Fruit fly (Drosophila melanogaster) whole organism, embryonic: ENCODE results near the gene kay.

Experiments used
- ATbp ChIP-seq: fragments of 200-800 bp; sonication (Bioruptor generic); optimal IDR thresholded peaks from 2 replicates; lab custom pipeline; 2017; ENCODE audit warnings: missing biosample characterization, mild to moderate bottlenecking, missing genetic modification characterization, missing genetic modification reagents
- Adf1 ChIP-seq: fragments of 200-800 bp; sonication (Bioruptor generic); IDR thresholded peaks from 2 replicates; pipeline ENCODE4 v1.3.6; 2022; ENCODE audit warnings: missing biosample characterization, missing genetic modification characterization
- CG10979 ChIP-seq: fragments of 200-800 bp; sonication (Bioruptor generic); optimal IDR thresholded peaks from 2 replicates; lab custom pipeline; 2018; ENCODE audit warnings: missing biosample characterization, mild to moderate bottlenecking, missing genetic modification characterization, moderate library complexity
- CG14667 ChIP-seq: fragments of 200-800 bp; sonication (Bioruptor generic); IDR thresholded peaks from 2 replicates; pipeline ENCODE4 v1.3.6; 2022; ENCODE audit warnings: missing biosample characterization, missing genetic modification characterization
- CG14710 ChIP-seq: fragments of 200-800 bp; sonication (Bioruptor generic); optimal IDR thresholded peaks from 3 replicates; lab custom pipeline; 2019; ENCODE audit warnings: missing biosample characterization, mild to moderate bottlenecking, missing genetic modification characterization, moderate library complexity
- CG1647 ChIP-seq: fragments of 200-800 bp; sonication (Bioruptor generic); optimal IDR thresholded peaks from 3 replicates; lab custom pipeline; 2016; ENCODE audit warnings: missing biosample characterization, missing genetic modification characterization
- CG17912 ChIP-seq: fragments of 200-800 bp; sonication (Bioruptor generic); optimal IDR thresholded peaks from 2 replicates; lab custom pipeline; 2018; ENCODE audit warnings: missing biosample characterization, mild to moderate bottlenecking, missing genetic modification characterization
- CG30403 ChIP-seq: fragments of 200-800 bp; sonication (Bioruptor generic); optimal IDR thresholded peaks from 3 replicates; lab custom pipeline; 2016; ENCODE audit warnings: missing biosample characterization, missing genetic modification characterization
- CG30431 ChIP-seq: fragments of 200-800 bp; sonication (Bioruptor generic); optimal IDR thresholded peaks from 2 replicates; lab custom pipeline; 2017; ENCODE audit warnings: missing biosample characterization, missing genetic modification characterization
- CG32767 ChIP-seq: fragments of 200-800 bp; sonication (Bioruptor generic); IDR thresholded peaks from 2 replicates; pipeline ENCODE4 v1.3.6; 2022; ENCODE audit warnings: missing biosample characterization, missing genetic modification characterization
- CG34376 ChIP-seq: fragments of 200-800 bp; sonication (Bioruptor generic); optimal IDR thresholded peaks from 2 replicates; lab custom pipeline; 2018; ENCODE audit warnings: missing biosample characterization, mild to moderate bottlenecking, missing genetic modification characterization
- CG42726 ChIP-seq: fragments of 200-800 bp; sonication (Bioruptor generic); IDR thresholded peaks from 2 replicates; pipeline ENCODE4 v1.3.6; 2022; ENCODE audit warnings: missing biosample characterization, missing genetic modification characterization; ENCODE audit not compliant: partially characterized antibody
- CG6272 ChIP-seq: fragments of 200-800 bp; sonication (Bioruptor generic); IDR thresholded peaks from 2 replicates; pipeline ENCODE4 v1.3.6; 2022; ENCODE audit warnings: missing biosample characterization, missing genetic modification characterization
- CG7839 ChIP-seq: fragments of 200-800 bp; sonication (Bioruptor generic); optimal IDR thresholded peaks from 3 replicates; lab custom pipeline; 2018; ENCODE audit warnings: missing biosample characterization, mild to moderate bottlenecking, missing genetic modification characterization, moderate library complexity
- CG7928 ChIP-seq: fragments of 200-800 bp; sonication (Bioruptor generic); optimal IDR thresholded peaks from 2 replicates; lab custom pipeline; 2017; ENCODE audit warnings: missing biosample characterization, mild to moderate bottlenecking, missing genetic modification characterization
- CG7987 ChIP-seq: fragments of 200-800 bp; sonication (Bioruptor generic); optimal IDR thresholded peaks from 2 replicates; lab custom pipeline; 2018; ENCODE audit warnings: missing biosample characterization, mild to moderate bottlenecking, missing genetic modification characterization, moderate library complexity
- CG8924 ChIP-seq: fragments of 200-800 bp; optimal IDR thresholded peaks from 3 replicates; lab custom pipeline; 2019; ENCODE audit warnings: missing biosample characterization, mild to moderate bottlenecking, missing genetic modification characterization, moderate library complexity
- D19B ChIP-seq: fragments of 200-800 bp; sonication (Bioruptor generic); optimal IDR thresholded peaks from 2 replicates; lab custom pipeline; 2017; ENCODE audit warnings: missing biosample characterization, mild to moderate bottlenecking, missing genetic modification characterization
- Dbx ChIP-seq: fragments of 200-800 bp; sonication (Bioruptor generic); IDR thresholded peaks from 3 replicates; pipeline ENCODE4 v1.3.6; 2022; ENCODE audit warnings: missing biosample characterization, missing genetic modification characterization
- Deaf1 ChIP-seq: fragments of 200-800 bp; optimal IDR thresholded peaks from 3 replicates; lab custom pipeline; 2019; ENCODE audit warnings: missing biosample characterization, mild to moderate bottlenecking, missing genetic modification characterization, moderate library complexity
- Dp ChIP-seq: fragments of 200-800 bp; sonication (Bioruptor generic); optimal IDR thresholded peaks from 2 replicates; lab custom pipeline; 2018; ENCODE audit warnings: missing biosample characterization, mild to moderate bottlenecking, missing genetic modification characterization, moderate library complexity
- Hr51 ChIP-seq, 2 experiments: fragments of 200-800 bp; sonication (Bioruptor generic); optimal IDR thresholded peaks; 2 replicates in 1 of 2; 3 replicates in 1 of 2; lab custom pipeline; 2016 to 2018; ENCODE audit warnings: missing biosample characterization in 2 of 2, missing genetic modification characterization in 2 of 2, mild to moderate bottlenecking in 1 of 2, moderate library complexity in 1 of 2
- Lpt ChIP-seq: fragments of >200 bp; optimal IDR thresholded peaks from 2 replicates; lab custom pipeline; 2018; ENCODE audit warnings: missing biosample characterization, missing genetic modification characterization
- Mrtf ChIP-seq: fragments of 200-800 bp; sonication (Bioruptor generic); IDR thresholded peaks from 3 replicates; pipeline ENCODE4 v1.3.6; 2022; ENCODE audit warnings: missing biosample characterization, missing genetic modification characterization
- Oaz ChIP-seq: fragments of 200-800 bp; sonication (Bioruptor generic); IDR thresholded peaks from 2 replicates; pipeline ENCODE4 v1.3.6; 2022; ENCODE audit warnings: missing biosample characterization, missing genetic modification characterization
- PHDP ChIP-seq: fragments of 200-800 bp; sonication (Bioruptor generic); optimal IDR thresholded peaks from 3 replicates; lab custom pipeline; 2018; ENCODE audit warnings: missing biosample characterization, mild to moderate bottlenecking, missing genetic modification characterization, moderate library complexity
- Scr ChIP-seq: fragments of 200-800 bp; sonication (Bioruptor generic); IDR thresholded peaks from 2 replicates; pipeline ENCODE4 v1.3.6; 2022; ENCODE audit warnings: missing biosample characterization, missing genetic modification characterization; ENCODE audit not compliant: partially characterized antibody
- Sry-β ChIP-seq: fragments of 200-800 bp; sonication (Bioruptor generic); optimal IDR thresholded peaks from 2 replicates; lab custom pipeline; 2018; ENCODE audit warnings: missing biosample characterization, mild to moderate bottlenecking, missing genetic modification characterization, moderate library complexity
- Trl ChIP-seq, 3 experiments: fragments of >200 bp in 2 of 3; fragments of 200-800 bp in 1 of 3; sonication (Bioruptor generic) in 1 of 3; optimal IDR thresholded peaks; 2 replicates in 1 of 3; 3 replicates in 2 of 3; lab custom pipeline; 2016 to 2017; ENCODE audit warnings: missing biosample characterization in 1 of 3, missing genetic modification characterization in 1 of 3
- Usf ChIP-seq: fragments of 200-800 bp; sonication (Bioruptor generic); optimal IDR thresholded peaks from 2 replicates; lab custom pipeline; 2017; ENCODE audit warnings: missing genotype, missing biosample characterization, missing genetic modification characterization
- Xrp1 ChIP-seq: fragments of 200-800 bp; sonication (Bioruptor generic); IDR thresholded peaks from 2 replicates; pipeline ENCODE4 v1.3.6; 2022; ENCODE audit warnings: missing biosample characterization, missing genetic modification characterization
- amos ChIP-seq: fragments of 200-800 bp; sonication (Bioruptor generic); IDR thresholded peaks from 2 replicates; pipeline ENCODE4 v1.3.6; 2022; ENCODE audit warnings: missing biosample characterization, missing genetic modification characterization; ENCODE audit not compliant: partially characterized antibody
- br ChIP-seq: fragments of >200 bp; optimal IDR thresholded peaks from 2 replicates; lab custom pipeline; 2017
- corto ChIP-seq: fragments of 200-800 bp; sonication (Bioruptor generic); optimal IDR thresholded peaks from 2 replicates; lab custom pipeline; 2016; ENCODE audit warnings: missing biosample characterization, mild to moderate bottlenecking, missing genetic modification characterization, moderate library complexity
- gce ChIP-seq: fragments of 200-800 bp; sonication (Bioruptor generic); IDR thresholded peaks from 3 replicates; pipeline ENCODE4 v1.3.6; 2022; ENCODE audit warnings: missing biosample characterization, missing genetic modification characterization
- gfzf ChIP-seq: fragments of 200-800 bp; sonication (Bioruptor generic); optimal IDR thresholded peaks from 2 replicates; lab custom pipeline; 2016; ENCODE audit warnings: missing biosample characterization, mild to moderate bottlenecking, missing genetic modification characterization, moderate library complexity
- gsb-n ChIP-seq: fragments of 200-800 bp; sonication (Bioruptor generic); optimal IDR thresholded peaks from 3 replicates; lab custom pipeline; 2018; ENCODE audit warnings: missing biosample characterization, mild to moderate bottlenecking, missing genetic modification characterization
- h ChIP-seq: fragments of >200 bp; optimal IDR thresholded peaks from 2 replicates; lab custom pipeline; 2017
- ken ChIP-seq: fragments of 200-800 bp; sonication (Bioruptor generic); IDR thresholded peaks from 3 replicates; pipeline ENCODE4 v1.3.6; 2022; ENCODE audit warnings: missing biosample characterization, missing genetic modification characterization
- org-1 ChIP-seq: fragments of 200-800 bp; sonication (Bioruptor generic); optimal IDR thresholded peaks from 2 replicates; lab custom pipeline; 2017; ENCODE audit warnings: missing biosample characterization, missing genetic modification characterization
- pfk ChIP-seq: fragments of 200-800 bp; sonication (Bioruptor generic); optimal IDR thresholded peaks from 2 replicates; lab custom pipeline; 2018; ENCODE audit warnings: missing biosample characterization, mild to moderate bottlenecking, missing genetic modification characterization, moderate library complexity
- pnt ChIP-seq: fragments of 200-800 bp; sonication (Bioruptor generic); optimal IDR thresholded peaks from 3 replicates; lab custom pipeline; 2016; ENCODE audit warnings: missing biosample characterization, missing genetic modification characterization
- row ChIP-seq: fragments of 200-800 bp; sonication (Bioruptor generic); IDR thresholded peaks from 3 replicates; pipeline ENCODE4 v1.3.6; 2022; ENCODE audit warnings: missing biosample characterization, missing genetic modification characterization
- run ChIP-seq: fragments of 200-800 bp; sonication (Bioruptor generic); optimal IDR thresholded peaks from 3 replicates; lab custom pipeline; 2018; ENCODE audit warnings: missing biosample characterization, mild to moderate bottlenecking, missing genetic modification characterization
- sens ChIP-seq: fragments of 200-800 bp; sonication (Bioruptor generic); peaks from one replicate; lab custom pipeline; 2016; ENCODE audit warnings: missing biosample characterization, missing genetic modification characterization
- shn ChIP-seq: fragments of 200-800 bp; sonication (Bioruptor generic); optimal IDR thresholded peaks from 3 replicates; lab custom pipeline; 2016; ENCODE audit warnings: missing biosample characterization, missing genetic modification characterization
- sug ChIP-seq: fragments of 200-800 bp; optimal IDR thresholded peaks from 2 replicates; lab custom pipeline; 2019; ENCODE audit warnings: missing biosample characterization, mild to moderate bottlenecking, missing genetic modification characterization, moderate library complexity
- tin ChIP-seq: fragments of 200-800 bp; sonication (Bioruptor generic); optimal IDR thresholded peaks from 3 replicates; lab custom pipeline; 2016; ENCODE audit warnings: missing biosample characterization, missing genetic modification characterization
- trem ChIP-seq: fragments of 200-800 bp; optimal IDR thresholded peaks from 3 replicates; lab custom pipeline; 2019; ENCODE audit warnings: missing biosample characterization, mild to moderate bottlenecking, missing genetic modification characterization, moderate library complexity
- unpg ChIP-seq: fragments of 200-800 bp; sonication (Bioruptor generic); optimal IDR thresholded peaks from 3 replicates; lab custom pipeline; 2018; ENCODE audit warnings: missing biosample characterization, mild to moderate bottlenecking, missing genetic modification characterization, moderate library complexity
- z ChIP-seq: fragments of 200-800 bp; sonication (Bioruptor generic); IDR thresholded peaks from 3 replicates; pipeline ENCODE4 v1.3.6; 2022; ENCODE audit warnings: missing biosample characterization, missing genetic modification characterization
- zen ChIP-seq: fragments of 200-800 bp; sonication (Bioruptor generic); optimal IDR thresholded peaks from 3 replicates; lab custom pipeline; 2018; ENCODE audit warnings: missing biosample characterization, mild to moderate bottlenecking, missing genetic modification characterization, moderate library complexity

The kay gene

DNA sequence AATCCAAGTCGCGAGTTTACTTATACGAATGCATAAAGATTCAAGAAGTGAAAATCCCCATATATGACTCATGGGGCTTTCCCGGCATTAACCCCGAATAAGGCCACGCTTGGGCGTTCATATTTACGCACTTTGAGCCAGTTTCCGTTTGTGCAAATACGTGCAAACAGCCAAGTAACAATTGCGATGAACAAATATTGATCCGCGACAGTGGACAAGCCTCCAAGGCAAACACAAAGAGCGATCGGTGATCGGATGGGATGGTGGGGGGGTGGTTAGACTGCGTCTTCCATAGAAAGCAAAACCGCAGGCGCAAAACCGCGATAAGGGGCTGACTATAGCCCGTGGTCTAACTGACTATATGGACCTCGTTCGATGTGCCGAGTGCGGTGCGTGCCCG, 8.6 kb upstream of the kay start (continued):
- TF ChIP-seq Dp (GFP tag; lab: Kevin White, UChicago) (no peak), shn (GFP tag; lab: Kevin White, UChicago) (no peak), Deaf1 (peak; percentile 0), CG17912 (GFP tag; lab: Kevin White, UChicago) (peak; percentile 18), PHDP (tag; lab: Kevin White, UChicago) (peak; percentile 25), h (lab: Kevin White, UChicago) (no peak), CG42726 (GFP tag; lab: Robert Waterston, UW) (no peak), Sry-β (GFP tag; lab: Kevin White, UChicago) (no peak), CG34376 (GFP tag; lab: Kevin White, UChicago) (no peak), Dbx (GFP tag; lab: Robert Waterston, UW) (0 out of 3 replicates have a peak, but pooled peaks have one; percentile 40), Usf (GFP tag; lab: Kevin White, UChicago) (no peak), br (no peak), row (GFP tag; lab: Robert Waterston, UW) (no peak), CG30403 (GFP tag; lab: Kevin White, UChicago) (no peak), org-1 (GFP tag; lab: Kevin White, UChicago) (peak; percentile 9), CG32767 (no peak), Mrtf (GFP tag; lab: Robert Waterston, UW) (peak; percentile 52; the same call in 2 of the 3 replicates), z (GFP tag; lab: Robert Waterston, UW) (no peak), trem (tag; lab: Kevin White, UChicago) (no peak), CG14667 (GFP tag; lab: Robert Waterston, UW) (no peak), pnt (GFP tag; lab: Kevin White, UChicago) (no peak), gfzf (no peak), Scr (GFP tag; lab: Robert Waterston, UW) (no peak), ATbp (peak; percentile 80)

DNA sequence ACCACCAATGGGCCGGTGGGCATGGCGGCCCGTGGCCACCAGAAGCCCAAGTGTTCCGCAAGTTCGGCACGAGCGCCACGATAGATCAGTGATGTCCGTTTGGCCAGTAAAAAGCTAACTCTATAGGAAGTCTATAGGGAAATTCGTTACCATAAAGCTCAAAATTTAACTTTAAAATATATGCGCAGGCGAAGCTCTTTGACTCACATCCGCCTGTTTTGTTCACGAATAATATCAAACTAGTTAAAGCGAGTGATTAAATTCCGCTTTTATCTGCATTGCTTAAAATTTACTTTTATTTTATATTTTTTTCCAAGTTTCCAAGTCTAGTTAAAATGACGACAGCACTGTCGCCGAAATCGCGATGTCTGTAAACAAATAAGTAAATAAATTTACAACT, 8.1 kb upstream of the kay start:
- TF ChIP-seq Oaz (GFP tag; lab: Robert Waterston, UW) (no peak), Adf1 (GFP tag; lab: Robert Waterston, UW) (no peak), unpg (GFP tag; lab: Kevin White, UChicago) (peak; percentile 3), CG1647 (GFP tag; lab: Kevin White, UChicago) (no peak), D19B (GFP tag; lab: Kevin White, UChicago) (no peak), corto (GFP tag; lab: Kevin White, UChicago) (no peak), sens (GFP tag; lab: Kevin White, UChicago) (peak; percentile 44), Lpt (GFP tag; lab: Kevin White, UChicago) (no peak), Xrp1 (GFP tag; lab: Robert Waterston, UW) (no peak), pfk (no peak), Trl (optimal IDR thresholded peaks at IDR 0.05; lab: Kevin White, UChicago) (no peak), Trl (GFP tag; optimal IDR thresholded peaks at IDR 0.05; lab: Kevin White, UChicago) (no peak), run (no peak), CG6272 (GFP tag; lab: Robert Waterston, UW) (no peak), CG14710 (tag; lab: Kevin White, UChicago) (no peak), zen (tag; lab: Kevin White, UChicago) (no peak), gsb-n (tag; lab: Kevin White, UChicago) (no peak), amos (no peak), CG8924 (tag; lab: Kevin White, UChicago) (no peak), CG30431 (GFP tag; lab: Kevin White, UChicago) (no peak), tin (GFP tag; lab: Kevin White, UChicago) (no peak), Hr51 (GFP tag; optimal IDR thresholded peaks at IDR 0.05; lab: Kevin White, UChicago) (peak in 1 of 2 experiments; percentile 6), CG7839 (peak; percentile 5), ken (GFP tag; lab: Robert Waterston, UW) (no peak), CG7928 (no peak), CG7987 (no peak), CG10979 (tag; lab: Kevin White, UChicago) (no peak), sug (tag; lab: Kevin White, UChicago) (no peak), gce (GFP tag; lab: Robert Waterston, UW) (no peak)
